Fruit fly (Drosophila melanogaster) whole organism, prepupa: ENCODE measurements around the gene CG4101.

ENCODE experiments used
- Blimp-1 ChIP-seq: fragments of 200-800 bp; sonication (Bioruptor generic); optimal IDR thresholded peaks from 3 replicates; lab custom pipeline; 2017; ENCODE audit warnings: missing biosample characterization, missing genetic modification characterization, mild to moderate bottlenecking, moderate library complexity, missing genetic modification reagents
- CG10631 ChIP-seq: fragments of 200-800 bp; sonication (Bioruptor generic); optimal IDR thresholded peaks from 2 replicates; lab custom pipeline; 2016; ENCODE audit warnings: missing biosample characterization, missing genetic modification characterization
- CG10669 ChIP-seq: fragments of 200-800 bp; sonication (Bioruptor generic); optimal IDR thresholded peaks from 3 replicates; lab custom pipeline; 2018; ENCODE audit warnings: missing biosample characterization, mild to moderate bottlenecking, missing genetic modification characterization, moderate library complexity
- CG11294 ChIP-seq: fragments of 200-800 bp; sonication (Bioruptor generic); IDR thresholded peaks from 2 replicates; pipeline ENCODE4 v1.3.6; 2022; ENCODE audit warnings: missing biosample characterization, missing genetic modification characterization
- CG11762 ChIP-seq: fragments of 200-800 bp; sonication (Bioruptor generic); optimal IDR thresholded peaks from 3 replicates; lab custom pipeline; 2016; ENCODE audit warnings: missing biosample characterization, missing genetic modification characterization; ENCODE audit not compliant: insufficient read depth
- CG11902 ChIP-seq: fragments of 200-800 bp; sonication (Bioruptor generic); optimal IDR thresholded peaks from 3 replicates; lab custom pipeline; 2016; ENCODE audit warnings: missing biosample characterization, missing genetic modification characterization
- CG15336 ChIP-seq: fragments of 200-800 bp; sonication (Bioruptor generic); IDR thresholded peaks from 2 replicates; pipeline ENCODE4 v1.3.6; 2022; ENCODE audit warnings: missing biosample characterization, missing genetic modification characterization
- CG1621 ChIP-seq: fragments of 200-800 bp; sonication (Bioruptor generic); optimal IDR thresholded peaks from 3 replicates; lab custom pipeline; 2018; ENCODE audit warnings: missing biosample characterization, mild to moderate bottlenecking, missing genetic modification characterization
- CG3032 ChIP-seq: fragments of 200-800 bp; optimal IDR thresholded peaks from 2 replicates; lab custom pipeline; 2019; ENCODE audit warnings: missing biosample characterization, mild to moderate bottlenecking, missing genetic modification characterization, moderate library complexity
- CG31627 ChIP-seq: fragments of 200-800 bp; sonication (Bioruptor generic); optimal IDR thresholded peaks from 3 replicates; lab custom pipeline; 2016; ENCODE audit warnings: missing biosample characterization, missing genetic modification characterization
- CG32006 ChIP-seq: fragments of 200-800 bp; sonication (Bioruptor generic); optimal IDR thresholded peaks from 3 replicates; lab custom pipeline; 2017; ENCODE audit warnings: missing biosample characterization, mild to moderate bottlenecking, missing genetic modification characterization
- CG34406 ChIP-seq: fragments of 200-800 bp; sonication (Bioruptor generic); optimal IDR thresholded peaks from 3 replicates; lab custom pipeline; 2016; ENCODE audit warnings: missing biosample characterization, missing genetic modification characterization
- CG3919 ChIP-seq: fragments of 200-800 bp; sonication (Bioruptor generic); optimal IDR thresholded peaks from 3 replicates; lab custom pipeline; 2016; ENCODE audit warnings: missing biosample characterization, missing genetic modification characterization
- CG4318 ChIP-seq: fragments of 200-800 bp; sonication (Bioruptor generic); optimal IDR thresholded peaks from 3 replicates; lab custom pipeline; 2017; ENCODE audit warnings: missing biosample characterization, mild to moderate bottlenecking, missing genetic modification characterization
- CG6163 ChIP-seq: fragments of 200-800 bp; sonication (Bioruptor generic); IDR thresholded peaks from 3 replicates; pipeline ENCODE4 v1.3.6; 2022; ENCODE audit warnings: missing biosample characterization, missing genetic modification characterization
- CG6276 ChIP-seq: fragments of 200-800 bp; sonication (Bioruptor generic); optimal IDR thresholded peaks from 2 replicates; lab custom pipeline; 2017; ENCODE audit warnings: missing biosample characterization, mild to moderate bottlenecking, missing genetic modification characterization
- CG6808 ChIP-seq: fragments of 200-800 bp; sonication (Bioruptor generic); optimal IDR thresholded peaks from 3 replicates; lab custom pipeline; 2017; ENCODE audit warnings: missing biosample characterization, missing genetic modification characterization, mild to moderate bottlenecking, moderate library complexity, missing genetic modification reagents
- CG6854 ChIP-seq: fragments of 200-800 bp; sonication (Bioruptor generic); optimal IDR thresholded peaks from 2 replicates; lab custom pipeline; 2017; ENCODE audit warnings: missing biosample characterization, mild to moderate bottlenecking, missing genetic modification characterization
- CG7368 ChIP-seq: fragments of 200-800 bp; sonication (Bioruptor generic); optimal IDR thresholded peaks from 3 replicates; lab custom pipeline; 2016; ENCODE audit warnings: missing biosample characterization, missing genetic modification characterization
- CG8119 ChIP-seq: fragments of 200-800 bp; sonication (Bioruptor generic); IDR thresholded peaks from 3 replicates; pipeline ENCODE4 v1.3.6; 2022; ENCODE audit warnings: missing biosample characterization, missing genetic modification characterization
- CG8632 ChIP-seq: fragments of 200-800 bp; sonication (Bioruptor generic); optimal IDR thresholded peaks from 3 replicates; lab custom pipeline; 2016; ENCODE audit warnings: missing biosample characterization, missing genetic modification characterization
- CG9139 ChIP-seq: fragments of 200-800 bp; sonication (Bioruptor generic); optimal IDR thresholded peaks from 3 replicates; lab custom pipeline; 2017; ENCODE audit warnings: missing biosample characterization, mild to moderate bottlenecking, missing genetic modification characterization
- Eip78C ChIP-seq: fragments of 200-800 bp; sonication (Bioruptor generic); peaks from one replicate; lab custom pipeline; 2016; ENCODE audit warnings: missing biosample characterization, missing genetic modification characterization
- Eip93F ChIP-seq: fragments of 200-800 bp; sonication (Bioruptor generic); optimal IDR thresholded peaks from 2 replicates; lab custom pipeline; 2016; ENCODE audit warnings: missing biosample characterization, mild to moderate bottlenecking, missing genetic modification characterization
- Ets21C ChIP-seq: fragments of 200-800 bp; sonication (Bioruptor generic); optimal IDR thresholded peaks from 3 replicates; lab custom pipeline; 2016; ENCODE audit warnings: missing biosample characterization, missing genetic modification characterization
- Ets96B ChIP-seq: fragments of 200-800 bp; optimal IDR thresholded peaks from 2 replicates; lab custom pipeline; 2019; ENCODE audit warnings: missing biosample characterization, mild to moderate bottlenecking, missing genetic modification characterization, moderate library complexity
- Gug ChIP-seq: fragments of 200-800 bp; sonication (Bioruptor generic); IDR thresholded peaks from 2 replicates; pipeline ENCODE4 v1.3.6; 2022; ENCODE audit warnings: missing biosample characterization, missing genetic modification characterization
- Hr39 ChIP-seq: fragments of 200-800 bp; sonication (Bioruptor generic); optimal IDR thresholded peaks from 2 replicates; lab custom pipeline; 2016; ENCODE audit warnings: missing biosample characterization, missing genetic modification characterization
- Hr4 ChIP-seq: fragments of 200-800 bp; sonication (Bioruptor generic); optimal IDR thresholded peaks from 3 replicates; lab custom pipeline; 2016; ENCODE audit warnings: missing biosample characterization, missing genetic modification characterization
- Met ChIP-seq: fragments of 200-800 bp; sonication (Bioruptor generic); optimal IDR thresholded peaks from 3 replicates; lab custom pipeline; 2016; ENCODE audit warnings: missing biosample characterization, missing genetic modification characterization
- OdsH ChIP-seq: fragments of 200-800 bp; sonication (Bioruptor generic); optimal IDR thresholded peaks from 3 replicates; lab custom pipeline; 2016; ENCODE audit warnings: missing biosample characterization, missing genetic modification characterization
- Smox ChIP-seq: fragments of 200-800 bp; sonication (Bioruptor generic); optimal IDR thresholded peaks from 3 replicates; lab custom pipeline; 2016; ENCODE audit warnings: missing biosample characterization, missing genetic modification characterization
- Sox102F ChIP-seq: fragments of 200-800 bp; sonication (Bioruptor generic); optimal IDR thresholded peaks from 2 replicates; lab custom pipeline; 2016; ENCODE audit warnings: missing biosample characterization, mild to moderate bottlenecking, missing genetic modification characterization
- Sox14 ChIP-seq: fragments of 200-800 bp; sonication (Bioruptor generic); optimal IDR thresholded peaks from 3 replicates; lab custom pipeline; 2016; ENCODE audit warnings: missing biosample characterization, missing genetic modification characterization
- Sox15 ChIP-seq: fragments of 200-800 bp; sonication (Bioruptor generic); optimal IDR thresholded peaks from 3 replicates; lab custom pipeline; 2016; ENCODE audit warnings: missing biosample characterization, missing genetic modification characterization
- achi ChIP-seq: fragments of 200-800 bp; sonication (Bioruptor generic); optimal IDR thresholded peaks from 3 replicates; lab custom pipeline; 2016; ENCODE audit warnings: missing biosample characterization, missing genetic modification characterization
- acj6 ChIP-seq: fragments of 200-800 bp; sonication (Bioruptor generic); optimal IDR thresholded peaks from 3 replicates; lab custom pipeline; 2016; ENCODE audit warnings: missing biosample characterization, missing genetic modification characterization
- dac ChIP-seq: fragments of 200-800 bp; sonication (Bioruptor generic); optimal IDR thresholded peaks from 2 replicates; lab custom pipeline; 2017; ENCODE audit warnings: missing biosample characterization, mild to moderate bottlenecking, missing genetic modification characterization
- dsx ChIP-seq: fragments of 200-800 bp; optimal IDR thresholded peaks from 3 replicates; lab custom pipeline; 2019; ENCODE audit warnings: missing biosample characterization, mild to moderate bottlenecking, missing genetic modification characterization, moderate library complexity; ENCODE audit not compliant: poor library complexity, severe bottlenecking
- eg ChIP-seq: fragments of 200-800 bp; sonication (Bioruptor generic); IDR thresholded peaks from 3 replicates; pipeline ENCODE4 v1.3.6; 2022; ENCODE audit warnings: missing biosample characterization, missing genetic modification characterization
- fd59A ChIP-seq: fragments of 200-800 bp; sonication (Bioruptor generic); optimal IDR thresholded peaks from 2 replicates; lab custom pipeline; 2017; ENCODE audit warnings: missing biosample characterization, mild to moderate bottlenecking, missing genetic modification characterization, missing genetic modification reagents
- fd85E ChIP-seq: fragments of 200-800 bp; sonication (Bioruptor generic); optimal IDR thresholded peaks from 3 replicates; lab custom pipeline; 2016; ENCODE audit warnings: missing biosample characterization, missing genetic modification characterization
- fkh ChIP-seq: fragments of 200-800 bp; sonication (Bioruptor generic); optimal IDR thresholded peaks from 3 replicates; lab custom pipeline; 2017; ENCODE audit warnings: missing biosample characterization, mild to moderate bottlenecking, missing genetic modification characterization, moderate library complexity
- net ChIP-seq: fragments of 200-800 bp; sonication (Bioruptor generic); optimal IDR thresholded peaks from 3 replicates; lab custom pipeline; 2016; ENCODE audit warnings: missing biosample characterization, missing genetic modification characterization
- pdm3 ChIP-seq: fragments of 200-800 bp; sonication (Bioruptor generic); optimal IDR thresholded peaks from 3 replicates; lab custom pipeline; 2016; ENCODE audit warnings: missing biosample characterization, missing genetic modification characterization
- salr ChIP-seq, 2 experiments: fragments of 200-800 bp; sonication (Bioruptor generic); optimal IDR thresholded peaks; 3 replicates each; lab custom pipeline; 2016 to 2018; ENCODE audit warnings: missing biosample characterization in 2 of 2, missing genetic modification characterization in 2 of 2, mild to moderate bottlenecking in 1 of 2
- spab ChIP-seq: fragments of 200-800 bp; sonication (Bioruptor generic); optimal IDR thresholded peaks from 2 replicates; lab custom pipeline; 2017; ENCODE audit warnings: missing biosample characterization, mild to moderate bottlenecking, missing genetic modification characterization, missing genetic modification reagents
- svp ChIP-seq: fragments of 200-800 bp; sonication (Bioruptor generic); peaks from one replicate; lab custom pipeline; 2016; ENCODE audit warnings: missing biosample characterization, missing genetic modification characterization
- topi ChIP-seq: fragments of 200-800 bp; sonication (Bioruptor generic); optimal IDR thresholded peaks from 3 replicates; lab custom pipeline; 2016; ENCODE audit warnings: missing biosample characterization, missing genetic modification characterization
- vri ChIP-seq: fragments of 200-800 bp; sonication (Bioruptor generic); optimal IDR thresholded peaks from 3 replicates; lab custom pipeline; 2016; ENCODE audit warnings: missing biosample characterization, mild to moderate bottlenecking, missing genetic modification characterization

The CG4101 gene

DNA sequence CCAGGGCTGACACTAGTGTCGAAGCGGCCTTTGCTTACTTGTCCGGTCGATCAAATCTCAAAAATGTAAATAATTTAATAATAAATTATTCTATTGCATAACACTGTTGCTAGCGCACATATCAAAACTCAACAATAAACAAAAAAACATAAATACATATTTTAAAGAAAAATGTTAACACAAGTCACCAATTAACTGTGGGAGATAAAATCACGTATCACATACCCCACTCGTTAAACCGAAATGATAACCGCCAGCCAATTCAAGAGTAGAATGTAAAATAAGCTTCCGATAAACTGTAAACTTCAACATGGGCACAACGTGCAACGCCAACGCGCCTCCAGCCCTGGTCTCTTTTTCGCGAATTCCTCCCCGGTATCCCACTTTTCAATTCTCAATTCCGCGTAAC lies 9.5 kb upstream of the CG4101 start, which contains the start of gene Arts (continued):
- TF ChIP-seq CG9139 (GFP tag; lab: Kevin White, UChicago) (no peak), CG10669 (GFP tag; lab: Kevin White, UChicago) (no peak), CG3919 (GFP tag; lab: Kevin White, UChicago) (peak; percentile 31), Sox15 (GFP tag; lab: Kevin White, UChicago) (no peak), net (GFP tag; lab: Kevin White, UChicago) (no peak), Met (GFP tag; lab: Kevin White, UChicago) (peak; percentile 25)

DNA sequence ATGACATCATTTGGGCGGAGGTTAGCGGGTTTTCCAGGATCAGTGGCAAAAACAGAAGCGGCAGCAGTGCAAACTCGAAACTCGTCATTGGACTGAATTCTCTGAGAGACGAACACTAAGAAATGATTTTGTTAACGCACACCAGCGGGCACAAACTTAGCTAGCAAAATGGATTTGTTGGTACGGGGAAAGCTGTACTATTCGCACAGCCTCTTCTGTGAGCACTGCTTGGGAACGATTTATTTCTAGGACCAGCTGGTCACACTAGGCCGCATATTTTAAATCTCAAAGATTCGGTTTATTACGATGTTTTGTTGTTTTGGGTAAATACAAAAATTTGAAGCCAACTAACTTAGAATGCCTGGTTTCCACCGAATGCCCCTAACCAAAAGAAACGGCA lies 3.2 kb upstream of the CG4101 start, which contains the start of gene CG4098:
TSS of gene CG4098 (minus strand) at position 228 of the 400 bp plus-strand sequence.
- no peak for TF ChIP-seq CG11902 (GFP tag; lab: Kevin White, UChicago)
- peak; percentile 30 for TF ChIP-seq topi (GFP tag; lab: Kevin White, UChicago)
- peak; percentile 22 for TF ChIP-seq CG8632 (GFP tag; lab: Kevin White, UChicago)
- TF ChIP-seq fd59A = no peak
- peak; percentile 87 for TF ChIP-seq eg (GFP tag; lab: Robert Waterston, UW)
- peak; percentile 51 for TF ChIP-seq achi (GFP tag; lab: Kevin White, UChicago)
- TF ChIP-seq CG10631 (GFP tag; lab: Kevin White, UChicago) = peak; percentile 46
- TF ChIP-seq CG15336 (GFP tag; lab: Robert Waterston, UW) = peak; percentile 58
- peak; percentile 55 for TF ChIP-seq CG32006 (GFP tag; lab: Kevin White, UChicago)
- TF ChIP-seq CG1621 = peak; percentile 58
- peak; percentile 68 for TF ChIP-seq Hr4 (GFP tag; lab: Kevin White, UChicago)
- TF ChIP-seq CG10669 (GFP tag; lab: Kevin White, UChicago) = peak; percentile 13
- TF ChIP-seq pdm3 (GFP tag; lab: Kevin White, UChicago) = peak; percentile 73
- TF ChIP-seq CG6854 (GFP tag; lab: Kevin White, UChicago) = no peak
- TF ChIP-seq Ets96B (tag; lab: Kevin White, UChicago) = peak; percentile 36
- no peak for TF ChIP-seq spab (GFP tag; lab: Kevin White, UChicago)
- peak; percentile 85 for TF ChIP-seq Eip78C (GFP tag; lab: Kevin White, UChicago)
- TF ChIP-seq svp (GFP tag; lab: Kevin White, UChicago) = peak; percentile 79
- TF ChIP-seq CG11294 (GFP tag; lab: Robert Waterston, UW) = peak; percentile 45; the same call in 1 of the 2 replicates
- no peak for TF ChIP-seq Eip93F (GFP tag; lab: Kevin White, UChicago)
- TF ChIP-seq dsx = peak; percentile 53
- no peak for TF ChIP-seq Blimp-1 (GFP tag; lab: Kevin White, UChicago)
- peak; percentile 15 for TF ChIP-seq CG11762 (GFP tag; lab: Kevin White, UChicago)
- no peak for TF ChIP-seq fd85E
- peak; percentile 69 for TF ChIP-seq OdsH
- TF ChIP-seq CG3032 (tag; lab: Kevin White, UChicago) = peak; percentile 53
- peak; percentile 1 for TF ChIP-seq Sox15 (GFP tag; lab: Kevin White, UChicago)
- peak; percentile 36 for TF ChIP-seq Smox (GFP tag; lab: Kevin White, UChicago)
- peak; percentile 38 for TF ChIP-seq dac
- TF ChIP-seq Ets21C (GFP tag; lab: Kevin White, UChicago) = peak; percentile 14
- peak; percentile 25 for TF ChIP-seq CG34406 (GFP tag; lab: Kevin White, UChicago)
- peak; percentile 20 for TF ChIP-seq Sox102F
- peak; percentile 35 for TF ChIP-seq CG7368 (GFP tag; lab: Kevin White, UChicago)
- TF ChIP-seq Gug (GFP tag; lab: Robert Waterston, UW) = peak; percentile 31; the same call in 1 of the 2 replicates
- TF ChIP-seq net (GFP tag; lab: Kevin White, UChicago) = peak; percentile 56
- TF ChIP-seq Hr39 (GFP tag; lab: Kevin White, UChicago) = peak; percentile 70
- TF ChIP-seq Sox14 = peak; percentile 65
- TF ChIP-seq CG6808 (GFP tag; lab: Kevin White, UChicago) = peak; percentile 10
- TF ChIP-seq CG6163 = peak; percentile 78
- peak; percentile 23 for TF ChIP-seq vri (GFP tag; lab: Kevin White, UChicago)
- no peak for TF ChIP-seq CG4318 (GFP tag; lab: Kevin White, UChicago)
- peak; percentile 66 for TF ChIP-seq acj6 (GFP tag; lab: Kevin White, UChicago)
- TF ChIP-seq fkh (GFP tag; lab: Kevin White, UChicago) = no peak
- peak; percentile 60 for TF ChIP-seq CG31627
- TF ChIP-seq CG8119 (GFP tag; lab: Robert Waterston, UW) = no peak
- TF ChIP-seq CG6276 = no peak
- TF ChIP-seq salr (GFP tag; optimal IDR thresholded peaks at IDR 0.05; lab: Kevin White, UChicago) = peak in 1 of 2 experiments; percentile 10
